Fruit fly (Drosophila melanogaster) whole organism, embryonic: ENCODE data around the gene Spt3.

ENCODE experiments used
- Antp ChIP-seq: fragments of 200-800 bp; sonication (Bioruptor generic); optimal IDR thresholded peaks from 3 replicates; lab custom pipeline; 2016; ENCODE audit warnings: missing biosample characterization, missing genetic modification characterization
- Asciz ChIP-seq: fragments of 200-800 bp; sonication (Bioruptor generic); optimal IDR thresholded peaks from 2 replicates; lab custom pipeline; 2017; ENCODE audit warnings: missing biosample characterization, mild to moderate bottlenecking, missing genetic modification characterization, missing genetic modification reagents
- BEAF-32 ChIP-seq: fragments of 200-800 bp; sonication (Bioruptor generic); optimal IDR thresholded peaks from 3 replicates; lab custom pipeline; 2017; ENCODE audit warnings: missing biosample characterization, missing genetic modification characterization, mild to moderate bottlenecking, moderate library complexity, missing genetic modification reagents
- Bgb ChIP-seq: fragments of 200-800 bp; sonication (Bioruptor generic); IDR thresholded peaks from 2 replicates; pipeline ENCODE4 v1.3.6; 2022; ENCODE audit warnings: missing biosample characterization, missing genetic modification characterization; ENCODE audit not compliant: partially characterized antibody
- CG10274 ChIP-seq: fragments of 200-800 bp; sonication (Bioruptor generic); optimal IDR thresholded peaks from 3 replicates; lab custom pipeline; 2017; ENCODE audit warnings: missing biosample characterization, mild to moderate bottlenecking, missing genetic modification characterization
- CG12104 ChIP-seq: fragments of 200-800 bp; sonication (Bioruptor generic); optimal IDR thresholded peaks from 3 replicates; lab custom pipeline; 2016; ENCODE audit warnings: missing biosample characterization, missing genetic modification characterization
- CG12391 ChIP-seq: fragments of 200-800 bp; sonication (Bioruptor generic); optimal IDR thresholded peaks from 3 replicates; lab custom pipeline; 2018; ENCODE audit warnings: missing biosample characterization, mild to moderate bottlenecking, missing genetic modification characterization, moderate library complexity
- CG13123 ChIP-seq: fragments of 200-800 bp; sonication (Bioruptor generic); optimal IDR thresholded peaks from 2 replicates; lab custom pipeline; 2016; ENCODE audit warnings: missing biosample characterization, missing genetic modification characterization
- CG31224 ChIP-seq: fragments of 200-800 bp; sonication (Bioruptor generic); IDR thresholded peaks from 2 replicates; pipeline ENCODE4 v1.3.6; 2022; ENCODE audit warnings: missing biosample characterization, missing genetic modification characterization
- CG32767 ChIP-seq: fragments of 200-800 bp; sonication (Bioruptor generic); IDR thresholded peaks from 2 replicates; pipeline ENCODE4 v1.3.6; 2022; ENCODE audit warnings: missing biosample characterization, missing genetic modification characterization
- CG33557 ChIP-seq: fragments of 200-800 bp; sonication (Bioruptor generic); optimal IDR thresholded peaks from 2 replicates; lab custom pipeline; 2019; ENCODE audit warnings: missing biosample characterization, mild to moderate bottlenecking, missing genetic modification characterization, moderate library complexity
- CG34422 ChIP-seq: fragments of 200-800 bp; sonication (Bioruptor generic); IDR thresholded peaks from 3 replicates; pipeline ENCODE4 v1.3.6; 2022; ENCODE audit warnings: missing biosample characterization, missing genetic modification characterization
- CG43689 ChIP-seq: fragments of 200-800 bp; sonication (Bioruptor generic); IDR thresholded peaks from 2 replicates; pipeline ENCODE4 v1.3.6; 2022; ENCODE audit warnings: missing biosample characterization, missing genetic modification characterization
- CG4424 ChIP-seq: fragments of 200-800 bp; sonication (Bioruptor generic); optimal IDR thresholded peaks from 3 replicates; lab custom pipeline; 2016; ENCODE audit warnings: missing biosample characterization, missing genetic modification characterization
- CG7963 ChIP-seq: fragments of 200-800 bp; sonication (Bioruptor generic); IDR thresholded peaks from 3 replicates; pipeline ENCODE4 v1.3.6; 2022; ENCODE audit warnings: missing biosample characterization, missing genetic modification characterization; ENCODE audit not compliant: partially characterized antibody
- CHES-1-like ChIP-seq: fragments of 200-800 bp; sonication (Bioruptor generic); optimal IDR thresholded peaks from 2 replicates; lab custom pipeline; 2016; ENCODE audit warnings: missing biosample characterization, missing genetic modification characterization
- Camta ChIP-seq: fragments of 200-800 bp; sonication (Bioruptor generic); optimal IDR thresholded peaks from 2 replicates; lab custom pipeline; 2016; ENCODE audit warnings: missing biosample characterization, missing genetic modification characterization
- Chrac-16 ChIP-seq: fragments of 200-800 bp; sonication (Bioruptor generic); optimal IDR thresholded peaks from 3 replicates; lab custom pipeline; 2016; ENCODE audit warnings: missing biosample characterization, missing genetic modification characterization
- D19B ChIP-seq: fragments of 200-800 bp; sonication (Bioruptor generic); optimal IDR thresholded peaks from 2 replicates; lab custom pipeline; 2017; ENCODE audit warnings: missing biosample characterization, mild to moderate bottlenecking, missing genetic modification characterization
- Dip2 ChIP-seq: fragments of 200-800 bp; sonication (Bioruptor generic); IDR thresholded peaks from 2 replicates; pipeline ENCODE4 v1.3.6; 2022; ENCODE audit warnings: missing biosample characterization, missing genetic modification characterization
- ERR ChIP-seq: fragments of 200-800 bp; sonication (Bioruptor generic); optimal IDR thresholded peaks from 2 replicates; lab custom pipeline; 2016; ENCODE audit warnings: missing biosample characterization, missing genetic modification characterization
- Eip74EF ChIP-seq, 2 experiments: fragments of 200-800 bp in 1 of 2; fragments of >200 bp in 1 of 2; sonication (Bioruptor generic) in 1 of 2; optimal IDR thresholded peaks; 2 replicates each; lab custom pipeline; 2017 to 2019; ENCODE audit warnings: missing biosample characterization in 2 of 2, missing genetic modification characterization in 2 of 2, mild to moderate bottlenecking in 1 of 2, moderate library complexity in 1 of 2
- Fer3 ChIP-seq: fragments of 200-800 bp; sonication (Bioruptor generic); optimal IDR thresholded peaks from 2 replicates; lab custom pipeline; 2018; ENCODE audit warnings: missing biosample characterization, mild to moderate bottlenecking, missing genetic modification characterization, moderate library complexity
- GATAe ChIP-seq: fragments of 200-800 bp; sonication (Bioruptor generic); conservative IDR thresholded peaks from 2 replicates; pipeline ENCODE4 v1.3.6; 2022; ENCODE audit warnings: missing biosample characterization, missing genetic modification characterization
- HLH3B ChIP-seq: fragments of 200-800 bp; sonication (Bioruptor generic); IDR thresholded peaks from 2 replicates; pipeline ENCODE4 v1.3.6; 2022; ENCODE audit warnings: missing biosample characterization, missing genetic modification characterization
- HmgD ChIP-seq: fragments of 200-800 bp; sonication (Bioruptor generic); optimal IDR thresholded peaks from 3 replicates; lab custom pipeline; 2016; ENCODE audit warnings: missing biosample characterization, missing genetic modification characterization
- HmgZ ChIP-seq: fragments of 200-800 bp; sonication (Bioruptor generic); optimal IDR thresholded peaks from 2 replicates; lab custom pipeline; 2018; ENCODE audit warnings: missing biosample characterization, mild to moderate bottlenecking, missing genetic modification characterization
- Hr39 ChIP-seq: fragments of >200 bp; optimal IDR thresholded peaks from 2 replicates; lab custom pipeline; 2017
- Jarid2 ChIP-seq: fragments of 200-800 bp; sonication (Bioruptor generic); optimal IDR thresholded peaks from 3 replicates; lab custom pipeline; 2017; ENCODE audit warnings: mild to moderate bottlenecking, missing biosample characterization, missing genetic modification reagents, missing genetic modification characterization
- Lhr ChIP-seq: fragments of 200-800 bp; sonication (Bioruptor generic); optimal IDR thresholded peaks from 3 replicates; lab custom pipeline; 2017; ENCODE audit warnings: mild to moderate bottlenecking, missing biosample characterization, missing genetic modification reagents, missing genetic modification characterization
- MTF-1 ChIP-seq: fragments of 200-800 bp; sonication (Bioruptor generic); optimal IDR thresholded peaks from 2 replicates; lab custom pipeline; 2018; ENCODE audit warnings: missing biosample characterization, mild to moderate bottlenecking, missing genetic modification characterization, borderline replicate concordance
- Med ChIP-seq: fragments of 200-800 bp; sonication (Bioruptor generic); peaks from one replicate; lab custom pipeline; 2016; ENCODE audit warnings: missing biosample characterization, missing genetic modification characterization, mild to moderate bottlenecking, inconsistent platforms, moderate library complexity
- NfI ChIP-seq: fragments of 200-800 bp; sonication (Bioruptor generic); optimal IDR thresholded peaks from 3 replicates; lab custom pipeline; 2018; ENCODE audit warnings: missing biosample characterization, mild to moderate bottlenecking, missing genetic modification characterization, moderate library complexity
- Oaz ChIP-seq: fragments of 200-800 bp; sonication (Bioruptor generic); IDR thresholded peaks from 2 replicates; pipeline ENCODE4 v1.3.6; 2022; ENCODE audit warnings: missing biosample characterization, missing genetic modification characterization
- Sry-β ChIP-seq: fragments of 200-800 bp; sonication (Bioruptor generic); optimal IDR thresholded peaks from 2 replicates; lab custom pipeline; 2018; ENCODE audit warnings: missing biosample characterization, mild to moderate bottlenecking, missing genetic modification characterization, moderate library complexity
- Usf ChIP-seq: fragments of 200-800 bp; sonication (Bioruptor generic); optimal IDR thresholded peaks from 2 replicates; lab custom pipeline; 2017; ENCODE audit warnings: missing genotype, missing biosample characterization, missing genetic modification characterization
- Xrp1 ChIP-seq: fragments of 200-800 bp; sonication (Bioruptor generic); IDR thresholded peaks from 2 replicates; pipeline ENCODE4 v1.3.6; 2022; ENCODE audit warnings: missing biosample characterization, missing genetic modification characterization
- ab ChIP-seq: fragments of 200-800 bp; sonication (Bioruptor generic); optimal IDR thresholded peaks from 2 replicates; lab custom pipeline; 2016; ENCODE audit warnings: missing biosample characterization, missing genetic modification characterization
- al ChIP-seq: fragments of 200-800 bp; sonication (Bioruptor generic); IDR thresholded peaks from 2 replicates; pipeline ENCODE4 v1.3.6; 2022; ENCODE audit warnings: missing biosample characterization, missing genetic modification characterization
- bab2 ChIP-seq: fragments of 200-800 bp; sonication (Bioruptor generic); optimal IDR thresholded peaks from 2 replicates; lab custom pipeline; 2016; ENCODE audit warnings: missing biosample characterization, missing genetic modification characterization
- dmrt11E ChIP-seq: fragments of 200-800 bp; sonication (Bioruptor generic); optimal IDR thresholded peaks from 3 replicates; lab custom pipeline; 2018; ENCODE audit warnings: missing biosample characterization, mild to moderate bottlenecking, missing genetic modification characterization, moderate library complexity
- dpn ChIP-seq, 2 experiments: fragments of 200-800 bp; sonication (Bioruptor generic); optimal IDR thresholded peaks; 3 replicates each; lab custom pipeline; 2016; ENCODE audit warnings: missing biosample characterization in 2 of 2, missing genetic modification characterization in 2 of 2
- gsb-n ChIP-seq: fragments of 200-800 bp; sonication (Bioruptor generic); optimal IDR thresholded peaks from 3 replicates; lab custom pipeline; 2018; ENCODE audit warnings: missing biosample characterization, mild to moderate bottlenecking, missing genetic modification characterization
- pfk ChIP-seq: fragments of 200-800 bp; sonication (Bioruptor generic); optimal IDR thresholded peaks from 2 replicates; lab custom pipeline; 2018; ENCODE audit warnings: missing biosample characterization, mild to moderate bottlenecking, missing genetic modification characterization, moderate library complexity
- rib ChIP-seq: fragments of 200-800 bp; sonication (Bioruptor generic); IDR thresholded peaks from 2 replicates; pipeline ENCODE4 v1.3.6; 2022; ENCODE audit warnings: missing biosample characterization, missing genetic modification characterization
- scrt ChIP-seq: fragments of 200-800 bp; sonication (Bioruptor generic); optimal IDR thresholded peaks from 2 replicates; lab custom pipeline; 2018; ENCODE audit warnings: missing biosample characterization, mild to moderate bottlenecking, missing genetic modification characterization, moderate library complexity
- sob ChIP-seq: fragments of 200-800 bp; sonication (Bioruptor generic); IDR thresholded peaks from 2 replicates; pipeline ENCODE4 v1.3.6; 2022; ENCODE audit warnings: missing biosample characterization, missing genetic modification characterization
- tup ChIP-seq: fragments of 200-800 bp; sonication (Bioruptor generic); optimal IDR thresholded peaks from 2 replicates; lab custom pipeline; 2016; ENCODE audit warnings: missing biosample characterization, mild to moderate bottlenecking, missing genetic modification characterization, moderate library complexity
- vvl ChIP-seq: fragments of 200-800 bp; sonication (Bioruptor generic); IDR thresholded peaks from 2 replicates; pipeline ENCODE4 v1.3.6; 2022; ENCODE audit warnings: missing biosample characterization, missing genetic modification characterization

Spt3 gene

dm6 chr3R:12010202-12010824 is 6.6 kb upstream of the Spt3 start, which contains the start of the genes KLHL18 and GCC185 (continued):
- TF ChIP-seq Eip74EF (GFP tag; optimal IDR thresholded peaks at IDR 0.05; lab: Kevin White, UChicago), result no peak
- peak; percentile 73 for TF ChIP-seq vvl
- TF ChIP-seq Fer3, result peak; percentile 59
- TF ChIP-seq Camta (GFP tag; lab: Kevin White, UChicago), result peak; percentile 61
- no peak for TF ChIP-seq CG43689 (GFP tag; lab: Robert Waterston, UW)
- peak; percentile 31 for TF ChIP-seq HmgD (GFP tag; lab: Kevin White, UChicago)
- no peak for TF ChIP-seq ab (GFP tag; lab: Kevin White, UChicago)
- TF ChIP-seq CG7963, result no peak
- TF ChIP-seq al (GFP tag; lab: Robert Waterston, UW), result peak; percentile 83
- TF ChIP-seq bab2 (GFP tag; lab: Kevin White, UChicago), result peak; percentile 68
- TF ChIP-seq pfk, result no peak
- TF ChIP-seq BEAF-32 (GFP tag; lab: Kevin White, UChicago), result peak; percentile 93
- TF ChIP-seq sob (GFP tag; lab: Robert Waterston, UW), result peak; percentile 81
- TF ChIP-seq Antp (GFP tag; lab: Kevin White, UChicago), result peak; percentile 28
- TF ChIP-seq Chrac-16 (GFP tag; lab: Kevin White, UChicago), result peak; percentile 82
- no peak for TF ChIP-seq gsb-n
- TF ChIP-seq scrt (GFP tag; lab: Kevin White, UChicago), result peak; percentile 52
- TF ChIP-seq Med (GFP tag; lab: Kevin White, UChicago), result peak; percentile 84
- TF ChIP-seq CG13123 (GFP tag; lab: Kevin White, UChicago), result peak; percentile 30
- peak; percentile 81; the same call in 2 of the 3 replicates for TF ChIP-seq CG34422 (GFP tag; lab: Robert Waterston, UW)
- TF ChIP-seq dmrt11E, result peak; percentile 81
- TF ChIP-seq Usf (GFP tag; lab: Kevin White, UChicago), result peak; percentile 59
- TF ChIP-seq Bgb (GFP tag; lab: Robert Waterston, UW), result peak; percentile 72
- peak; percentile 74 for TF ChIP-seq CG33557 (GFP tag; lab: Kevin White, UChicago)
- TF ChIP-seq GATAe, result 0 out of 2 replicates have a peak, but pooled peaks have one; percentile 42
- peak; percentile 78 for TF ChIP-seq CG4424 (GFP tag; lab: Kevin White, UChicago)
- TF ChIP-seq ERR (GFP tag; lab: Kevin White, UChicago), result no peak
- no peak for TF ChIP-seq tup
- TF ChIP-seq HmgZ (tag; lab: Kevin White, UChicago), result peak; percentile 65
- peak; percentile 67 to 83 for TF ChIP-seq dpn (GFP tag; optimal IDR thresholded peaks at IDR 0.05; lab: Kevin White, UChicago)
- TF ChIP-seq Hr39 (lab: Kevin White, UChicago), result no peak
- peak; percentile 38; the same call in 1 of the 2 replicates for TF ChIP-seq Oaz
- no peak for TF ChIP-seq CG10274 (GFP tag; lab: Kevin White, UChicago)
- no peak for TF ChIP-seq rib (GFP tag; lab: Robert Waterston, UW)
- peak; percentile 47 for TF ChIP-seq CHES-1-like (GFP tag; lab: Kevin White, UChicago)
- peak; percentile 45 for TF ChIP-seq D19B (GFP tag; lab: Kevin White, UChicago)
- TF ChIP-seq Lhr, result peak; percentile 46
- TF ChIP-seq CG31224 (GFP tag; lab: Robert Waterston, UW), result peak; percentile 58
- peak; percentile 61; the same call in 1 of the 2 replicates for TF ChIP-seq HLH3B (GFP tag; lab: Robert Waterston, UW)
- peak; percentile 90 for TF ChIP-seq Sry-β
- peak; percentile 62 for TF ChIP-seq NfI (GFP tag; lab: Kevin White, UChicago)
- peak; percentile 74 for TF ChIP-seq Xrp1
- peak; percentile 34 for TF ChIP-seq Jarid2 (GFP tag; lab: Kevin White, UChicago)
- TF ChIP-seq CG12104, result peak; percentile 76
- TF ChIP-seq CG32767 (GFP tag; lab: Robert Waterston, UW), result no peak
- TF ChIP-seq Asciz, result no peak
- TF ChIP-seq CG12391 (tag; lab: Kevin White, UChicago), result peak; percentile 86
- no peak for TF ChIP-seq MTF-1 (GFP tag; lab: Kevin White, UChicago)
- TF ChIP-seq Dip2 (GFP tag; lab: Robert Waterston, UW), result peak; percentile 36; the same call in 1 of the 2 replicates
